Worm (Caenorhabditis elegans) whole organism, young adult: ENCODE data around the gene R08C7.1.

ENCODE experiments used
- Y53G8AR.9 ChIP-seq: fragments of 200-800 bp; sonication (Bioruptor generic); conservative IDR thresholded peaks from 2 replicates; pipeline ENCODE4 v1.3.6; 2022; ENCODE audit warnings: missing genetic modification reagents, missing genetic modification characterization, missing compliant biosample characterization
- Y79H2A.3 ChIP-seq: fragments of 200-800 bp; sonication (Bioruptor generic); conservative IDR thresholded peaks from 2 replicates; pipeline ENCODE4 v1.3.6; 2022; ENCODE audit warnings: missing genetic modification reagents, missing genetic modification characterization, missing compliant biosample characterization
- ekl-4 ChIP-seq: fragments of 200-800 bp; sonication (Bioruptor generic); IDR thresholded peaks from 2 replicates; pipeline ENCODE4 v1.3.6; 2022; ENCODE audit warnings: missing genetic modification reagents, missing genetic modification characterization, missing compliant biosample characterization
- lsy-27 ChIP-seq: sonication (generic microtip); optimal IDR thresholded peaks from 2 replicates; lab custom pipeline; 2017; ENCODE audit warnings: missing genetic modification characterization, mild to moderate bottlenecking, missing compliant biosample characterization, antibody characterized with exemption, missing genotype, borderline replicate concordance; ENCODE audit not compliant: insufficient read depth
- madf-3 ChIP-seq: fragments of 200-800 bp; sonication (Bioruptor generic); IDR thresholded peaks from 2 replicates; pipeline ENCODE4 v1.3.6; 2022; ENCODE audit warnings: missing genetic modification reagents, missing genetic modification characterization, missing compliant biosample characterization
- nhr-27 ChIP-seq: fragments of 200-800 bp; sonication (Bioruptor generic); optimal IDR thresholded peaks from 2 replicates; lab custom pipeline; 2018; ENCODE audit warnings: mild to moderate bottlenecking, missing genetic modification characterization, moderate library complexity, missing compliant biosample characterization
- snpc-1.3 ChIP-seq: sonication (generic microtip); optimal IDR thresholded peaks from 2 replicates; lab custom pipeline; 2017; ENCODE audit warnings: missing genetic modification characterization, mild to moderate bottlenecking, missing compliant biosample characterization, antibody characterized with exemption, moderate library complexity, missing genotype, missing genetic modification reagents; ENCODE audit not compliant: insufficient read depth
- zim-3 ChIP-seq: sonication (generic microtip); optimal IDR thresholded peaks from 2 replicates; lab custom pipeline; 2017; ENCODE audit warnings: mild to moderate bottlenecking, missing genetic modification characterization, moderate library complexity, missing compliant biosample characterization

DNA sequence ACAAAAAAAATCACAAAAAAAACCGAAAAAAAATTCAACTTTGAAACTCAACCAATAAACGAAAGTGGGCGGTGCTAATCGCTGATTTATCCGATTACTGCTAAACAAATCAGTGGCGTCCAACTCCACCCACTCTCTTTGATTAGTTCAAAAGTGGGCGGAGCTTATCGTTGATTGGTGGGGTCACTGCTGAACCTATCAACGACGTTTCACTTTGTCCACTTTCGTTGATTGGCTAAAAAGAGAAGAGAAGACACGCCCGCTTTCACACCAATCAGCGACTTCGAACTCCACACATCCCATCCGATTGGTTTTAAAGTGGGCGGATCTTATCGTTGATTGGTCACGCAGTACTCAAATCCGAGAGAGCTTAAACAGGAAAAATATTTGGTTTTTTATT lies 27.8 kb upstream of the R08C7.1 start:
- TF ChIP-seq Y53G8AR.9 (GFP tag; lab: Robert Waterston, UW), result no peak
- TF ChIP-seq nhr-27, result no peak
- no peak for TF ChIP-seq madf-3
- no peak for TF ChIP-seq ekl-4 (GFP tag; lab: Robert Waterston, UW)
- TF ChIP-seq zim-3 (tag; lab: Kevin White, UChicago), result no peak
- TF ChIP-seq lsy-27 (tag; lab: Kevin White, UChicago), result no peak
- TF ChIP-seq Y79H2A.3 (GFP tag; lab: Robert Waterston, UW), result no peak
- TF ChIP-seq snpc-1.3 (tag; lab: Kevin White, UChicago), result no peak
